Fruit fly (Drosophila melanogaster): ENCODE results near the gene Mettl3.

Mettl3 gene

dm6 chr3R:24079613-24080012 lies 47.7 kb downstream of the Mettl3 start:
- TF ChIP-seq Mrtf (GFP tag; IDR thresholded peaks at IDR 0.05): 0 out of 3 replicates have a peak, but pooled peaks have one; percentile 11
- no peak for TF ChIP-seq H2.0 (GFP tag; IDR thresholded peaks at IDR 0.05)
- peak in 1 of 2 experiments; percentile 17 for TF ChIP-seq Dfd (GFP tag; optimal IDR thresholded peaks at IDR 0.05)
- TF ChIP-seq danr (GFP tag; IDR thresholded peaks at IDR 0.05): no peak
- TF ChIP-seq repo (GFP tag; optimal IDR thresholded peaks at IDR 0.05): no peak
- TF ChIP-seq wor (GFP tag; IDR thresholded peaks at IDR 0.05): no peak
- TF ChIP-seq Ets65A (GFP tag): peak; percentile 38

Data from whole organism, embryonic.